Worm (Caenorhabditis elegans) whole organism, L4 larva: ENCODE measurements around the gene K11G12.6.

Source experiments
- F10B5.3 ChIP-seq: sonication (generic microtip); optimal IDR thresholded peaks from 2 replicates; lab custom pipeline; 2016; ENCODE audit warnings: mild to moderate bottlenecking, missing genetic modification characterization, missing compliant biosample characterization
- F44E2.7 ChIP-seq: fragments of 200-800 bp; sonication (Bioruptor generic); IDR thresholded peaks from 2 replicates; pipeline ENCODE4 v2.1.2; 2022; ENCODE audit warnings: missing genetic modification characterization, missing compliant biosample characterization
- F49E8.2 ChIP-seq: sonication (generic microtip); optimal IDR thresholded peaks from 2 replicates; lab custom pipeline; 2016; ENCODE audit warnings: missing compliant biosample characterization, mild to moderate bottlenecking, missing genetic modification characterization, borderline replicate concordance
- T26A8.4 ChIP-seq: fragments of 200-800 bp; sonication (Bioruptor generic); IDR thresholded peaks from 2 replicates; pipeline ENCODE4 v1.3.6; 2022; ENCODE audit warnings: missing genetic modification characterization, missing compliant biosample characterization
- Y48G9A.11 ChIP-seq: fragments of 200-800 bp; sonication (Bioruptor generic); IDR thresholded peaks from 2 replicates; pipeline ENCODE4 v1.3.6; 2022; ENCODE audit warnings: missing genetic modification reagents, missing genetic modification characterization, missing compliant biosample characterization
- ama-1 ChIP-seq: fragments of 150-350 bp; optimal IDR thresholded peaks from 2 replicates; lab custom pipeline; 2014; ENCODE audit warnings: inconsistent platforms, mixed read lengths
- attf-4 ChIP-seq: sonication (generic microtip); optimal IDR thresholded peaks from 3 replicates; lab custom pipeline; 2017; ENCODE audit warnings: missing biosample characterization, missing genetic modification characterization
- ces-1 ChIP-seq: fragments of 150-350 bp; sonication (generic microtip); optimal IDR thresholded peaks from 4 replicates; lab custom pipeline; 2014; ENCODE audit warnings: missing biosample characterization, missing genetic modification reagents, missing genetic modification characterization
- ctbp-1 ChIP-seq: fragments of 200-800 bp; sonication (Bioruptor generic); IDR thresholded peaks from 2 replicates; pipeline ENCODE4 v1.3.6; 2022; ENCODE audit warnings: missing genetic modification reagents, missing genetic modification characterization, missing compliant biosample characterization
- daf-16 ChIP-seq, 3 experiments: sonication (generic microtip); optimal IDR thresholded peaks; 2 replicates each; lab custom pipeline; 2016 to 2017; ENCODE audit warnings: missing genetic modification characterization in 3 of 3, missing genetic modification reagents in 3 of 3, mild to moderate bottlenecking in 2 of 3, missing compliant biosample characterization in 2 of 3, missing biosample characterization in 1 of 3, moderate library complexity in 1 of 3
- daf-19 ChIP-seq: fragments of 200-800 bp; sonication (Bioruptor generic); conservative IDR thresholded peaks from 2 replicates; pipeline ENCODE4 v1.3.6; 2022; ENCODE audit warnings: missing genetic modification characterization, missing compliant biosample characterization
- daf-8 ChIP-seq: fragments of 200-800 bp; sonication (Bioruptor generic); IDR thresholded peaks from 2 replicates; pipeline ENCODE4 v1.3.6; 2022; ENCODE audit warnings: missing genetic modification characterization, missing compliant biosample characterization
- dmd-8 ChIP-seq: fragments of 200-800 bp; sonication (Bioruptor generic); IDR thresholded peaks from 2 replicates; pipeline ENCODE4 v1.3.6; 2022; ENCODE audit warnings: missing genetic modification characterization, missing compliant biosample characterization
- dmd-9 ChIP-seq: fragments of 200-800 bp; sonication (Bioruptor generic); IDR thresholded peaks from 2 replicates; pipeline ENCODE4 v1.3.6; 2022; ENCODE audit warnings: missing genetic modification reagents, missing genetic modification characterization, missing compliant biosample characterization
- dve-1 ChIP-seq: sonication (generic microtip); optimal IDR thresholded peaks from 2 replicates; lab custom pipeline; 2017; ENCODE audit warnings: antibody characterized with exemption, mild to moderate bottlenecking, missing genetic modification characterization, missing compliant biosample characterization; ENCODE audit not compliant: insufficient read depth
- egl-27 ChIP-seq: sonication (generic microtip); optimal IDR thresholded peaks from 3 replicates; lab custom pipeline; 2017; ENCODE audit warnings: missing biosample characterization, missing genetic modification reagents, missing genetic modification characterization
- gei-8 ChIP-seq: fragments of 200-800 bp; sonication (Bioruptor generic); optimal IDR thresholded peaks from 2 replicates; lab custom pipeline; 2018; ENCODE audit warnings: mild to moderate bottlenecking, missing genetic modification characterization, missing compliant biosample characterization
- hlh-11 ChIP-seq: fragments of 200-800 bp; sonication (Bioruptor generic); optimal IDR thresholded peaks from 2 replicates; lab custom pipeline; 2018; ENCODE audit warnings: mild to moderate bottlenecking, missing genetic modification characterization, missing compliant biosample characterization
- lin-1 ChIP-seq: fragments of 200-800 bp; sonication (Bioruptor generic); IDR thresholded peaks from 2 replicates; pipeline ENCODE4 v1.3.6; 2022; ENCODE audit warnings: missing genetic modification reagents, missing genetic modification characterization, missing compliant biosample characterization
- lin-29 ChIP-seq: fragments of 200-800 bp; sonication (Bioruptor generic); IDR thresholded peaks from 2 replicates; pipeline ENCODE4 v1.3.6; 2022; ENCODE audit warnings: missing genetic modification reagents, missing genetic modification characterization, missing compliant biosample characterization
- lin-39 ChIP-seq: fragments of 150-350 bp; optimal IDR thresholded peaks from 2 replicates; lab custom pipeline; 2014; ENCODE audit warnings: missing biosample characterization, missing genetic modification reagents, missing genetic modification characterization
- lir-3 ChIP-seq: sonication (generic microtip); optimal IDR thresholded peaks from 2 replicates; lab custom pipeline; 2016; ENCODE audit warnings: mild to moderate bottlenecking, missing genetic modification characterization, missing compliant biosample characterization
- madf-5 ChIP-seq, 2 experiments: fragments of 200-800 bp; sonication (Bioruptor generic); IDR thresholded peaks; 2 replicates each; pipeline ENCODE4 v1.3.6; 2022; ENCODE audit warnings: missing compliant biosample characterization in 2 of 2, missing genetic modification characterization in 2 of 2
- madf-9 ChIP-seq: fragments of 200-800 bp; sonication (Bioruptor generic); conservative IDR thresholded peaks from 2 replicates; pipeline ENCODE4 v1.3.6; 2022; ENCODE audit warnings: missing genetic modification reagents, missing genetic modification characterization, missing compliant biosample characterization
- mep-1 ChIP-seq: fragments of 150-350 bp; sonication (generic microtip); optimal IDR thresholded peaks from 3 replicates; lab custom pipeline; 2014; ENCODE audit warnings: missing biosample characterization, missing genetic modification characterization
- mes-2 ChIP-seq: sonication (generic microtip); optimal IDR thresholded peaks from 2 replicates; lab custom pipeline; 2016; ENCODE audit warnings: missing genotype, mild to moderate bottlenecking, missing genetic modification characterization, missing compliant biosample characterization; ENCODE audit not compliant: poor library complexity, severe bottlenecking
- mxl-3 ChIP-seq: fragments of 200-800 bp; sonication (Bioruptor generic); optimal IDR thresholded peaks from 2 replicates; lab custom pipeline; 2018; ENCODE audit warnings: mild to moderate bottlenecking, missing genetic modification characterization, missing compliant biosample characterization
- nhr-10 ChIP-seq: fragments of 150-350 bp; optimal IDR thresholded peaks from 2 replicates; lab custom pipeline; 2014; ENCODE audit warnings: missing biosample characterization, missing genetic modification characterization
- nhr-11 ChIP-seq: fragments of 150-350 bp; optimal IDR thresholded peaks from 2 replicates; lab custom pipeline; 2014; ENCODE audit warnings: missing biosample characterization, missing genetic modification characterization
- nhr-111 ChIP-seq: fragments of 200-800 bp; sonication (Bioruptor generic); optimal IDR thresholded peaks from 2 replicates; lab custom pipeline; 2018; ENCODE audit warnings: mild to moderate bottlenecking, missing genetic modification characterization, missing compliant biosample characterization
- nhr-237 ChIP-seq: sonication (generic microtip); optimal IDR thresholded peaks from 2 replicates; lab custom pipeline; 2017; ENCODE audit warnings: missing biosample characterization, missing genetic modification characterization
- nhr-28 ChIP-seq: fragments of 150-350 bp; optimal IDR thresholded peaks from 2 replicates; lab custom pipeline; 2014; ENCODE audit warnings: missing biosample characterization, missing genetic modification characterization
- nhr-41 ChIP-seq: fragments of 200-800 bp; sonication (Bioruptor generic); IDR thresholded peaks from 2 replicates; pipeline ENCODE4 v1.3.6; 2022; ENCODE audit warnings: missing genetic modification reagents, missing genetic modification characterization, missing compliant biosample characterization
- nhr-77 ChIP-seq: fragments of 150-350 bp; optimal IDR thresholded peaks from 2 replicates; lab custom pipeline; 2014; ENCODE audit warnings: missing biosample characterization, missing genetic modification characterization
- pqm-1 ChIP-seq: sonication (generic microtip); optimal IDR thresholded peaks from 2 replicates; lab custom pipeline; 2017; ENCODE audit warnings: missing biosample characterization, missing genetic modification characterization
- rbr-2 ChIP-seq: sonication (generic microtip); optimal IDR thresholded peaks from 2 replicates; lab custom pipeline; 2016; ENCODE audit warnings: missing genotype, missing genetic modification characterization, missing compliant biosample characterization
- sdz-12 ChIP-seq: fragments of 200-800 bp; sonication (Bioruptor generic); optimal IDR thresholded peaks from 2 replicates; lab custom pipeline; 2018; ENCODE audit warnings: mild to moderate bottlenecking, missing genetic modification characterization, missing compliant biosample characterization
- skn-1 ChIP-seq: fragments of 150-350 bp; optimal IDR thresholded peaks from 2 replicates; lab custom pipeline; 2014; ENCODE audit warnings: missing biosample characterization, missing genetic modification characterization
- snpc-1.2 ChIP-seq: fragments of 200-800 bp; sonication (Bioruptor generic); IDR thresholded peaks from 2 replicates; pipeline ENCODE4 v1.3.6; 2022; ENCODE audit warnings: missing genetic modification reagents, missing genetic modification characterization, missing compliant biosample characterization
- snpc-4 ChIP-seq: fragments of 150-350 bp; optimal IDR thresholded peaks from 2 replicates; lab custom pipeline; 2014; ENCODE audit warnings: missing biosample characterization, missing genetic modification characterization
- unc-130 ChIP-seq: sonication (generic microtip); optimal IDR thresholded peaks from 2 replicates; lab custom pipeline; 2016; ENCODE audit warnings: missing genetic modification reagents, missing genetic modification characterization, missing compliant biosample characterization
- unc-62 ChIP-seq, 3 experiments: fragments of 150-350 bp in 1 of 3; sonication (generic microtip); optimal IDR thresholded peaks in 2 of 3; peaks in 1 of 3; 1 replicate in 1 of 3; 2 replicates in 2 of 3; lab custom pipeline; 2014 to 2017; ENCODE audit warnings: missing biosample characterization in 3 of 3, missing genetic modification characterization in 3 of 3, missing genetic modification reagents in 3 of 3, missing genotype in 1 of 3
- zag-1 ChIP-seq: fragments of 150-350 bp; optimal IDR thresholded peaks from 2 replicates; lab custom pipeline; 2014; ENCODE audit warnings: missing biosample characterization, missing genetic modification characterization
- zip-11 ChIP-seq: fragments of 200-800 bp; sonication (Bioruptor generic); IDR thresholded peaks from 2 replicates; pipeline ENCODE4 v1.3.6; 2022; ENCODE audit warnings: missing genetic modification characterization, missing compliant biosample characterization
- ztf-7 ChIP-seq: fragments of 150-350 bp; optimal IDR thresholded peaks from 2 replicates; lab custom pipeline; 2014; ENCODE audit warnings: missing biosample characterization, missing genetic modification characterization

Gene K11G12.6

DNA sequence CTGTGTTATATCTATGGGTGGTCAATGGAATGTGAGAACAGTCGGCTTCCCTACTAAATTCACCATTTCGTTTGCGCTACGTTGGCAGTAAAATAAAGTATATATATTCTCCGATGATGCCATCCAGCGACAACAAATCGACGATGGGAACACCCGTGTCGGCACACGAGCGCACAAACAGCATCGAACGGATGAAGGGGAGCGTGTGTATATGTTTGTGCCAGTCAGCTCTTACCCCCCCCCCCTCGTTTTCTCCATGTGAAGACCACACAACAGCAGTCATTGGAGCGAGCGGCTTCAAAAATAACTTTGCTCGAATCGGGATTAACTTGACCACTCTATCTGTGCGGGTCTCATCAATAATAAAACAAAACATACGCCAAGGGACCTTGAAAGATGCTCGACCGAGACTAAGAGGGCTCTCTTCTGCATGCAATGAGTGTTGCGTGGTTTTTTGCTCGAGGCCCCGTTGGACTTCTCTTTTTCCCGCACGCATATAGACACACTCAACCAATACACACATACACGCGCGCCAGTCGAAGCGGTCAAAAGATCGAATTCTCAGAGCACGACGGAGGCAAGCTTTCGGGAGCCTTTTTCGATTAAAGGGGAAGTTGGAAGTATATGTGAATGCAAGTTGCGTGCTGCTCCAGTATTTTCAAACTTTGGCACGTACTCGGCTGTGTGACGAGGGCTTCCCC lies 11.0 kb upstream of the K11G12.6 start (continued):
- TF ChIP-seq dve-1 (no peak), dmd-9 (GFP tag; lab: Robert Waterston, UW) (no peak), madf-5 (GFP tag; IDR thresholded peaks at IDR 0.05; lab: Robert Waterston, UW) (no peak), daf-19 (GFP tag; lab: Robert Waterston, UW) (no peak), mes-2 (peak; percentile 1), nhr-28 (tag; lab: Kevin White, UChicago) (no peak), nhr-111 (GFP tag; lab: Kevin White, UChicago) (no peak), attf-4 (no peak), nhr-10 (tag; lab: Kevin White, UChicago) (no peak), mep-1 (peak; percentile 15), ztf-7 (tag; lab: Kevin White, UChicago) (no peak), ctbp-1 (GFP tag; lab: Robert Waterston, UW) (0 out of 2 replicates have a peak, but pooled peaks have one; percentile 21), lin-39 (tag; lab: Kevin White, UChicago) (no peak), sdz-12 (GFP tag; lab: Kevin White, UChicago) (peak; percentile 58), daf-16 (GFP tag; optimal IDR thresholded peaks at IDR 0.05; lab: Kevin White, UChicago) (peak in 1 of 2 experiments; percentile 60), daf-16 (tag; optimal IDR thresholded peaks at IDR 0.05; lab: Kevin White, UChicago) (no peak), rbr-2 (tag; lab: Kevin White, UChicago) (peak; percentile 41), F44E2.7 (GFP tag; lab: Robert Waterston, UW) (no peak), mxl-3 (GFP tag; lab: Kevin White, UChicago) (no peak), lir-3 (tag; lab: Kevin White, UChicago) (no peak), nhr-11 (tag; lab: Kevin White, UChicago) (no peak), zip-11 (GFP tag; lab: Robert Waterston, UW) (no peak), daf-8 (GFP tag; lab: Robert Waterston, UW) (no peak)

- TF ChIP-seq unc-130 (GFP tag; lab: Kevin White, UChicago) (no peak), F44E2.7 (GFP tag; lab: Robert Waterston, UW) (no peak), mep-1 (no peak), madf-9 (GFP tag; lab: Robert Waterston, UW) (no peak), gei-8 (GFP tag; lab: Kevin White, UChicago) (no peak), daf-19 (GFP tag; lab: Robert Waterston, UW) (no peak), nhr-11 (tag; lab: Kevin White, UChicago) (peak; percentile 34), lin-29 (no peak), hlh-11 (peak; percentile 71), snpc-4 (no peak), snpc-1.2 (no peak), Y48G9A.11 (no peak), egl-27 (tag; lab: Kevin White, UChicago) (no peak), unc-62 (GFP tag; optimal IDR thresholded peaks at IDR 0.05 in 1 of 2; lab: Kevin White, UChicago) (peak in 1 of 2 experiments; percentile 94), unc-62 (tag; optimal IDR thresholded peaks at IDR 0.05; lab: Kevin White, UChicago) (no peak), ctbp-1 (GFP tag; lab: Robert Waterston, UW) (0 out of 2 replicates have a peak, but pooled peaks have one; percentile 49), daf-16 (GFP tag; optimal IDR thresholded peaks at IDR 0.05; lab: Kevin White, UChicago) (no peak), daf-16 (tag; optimal IDR thresholded peaks at IDR 0.05; lab: Kevin White, UChicago) (peak; percentile 56), F10B5.3 (no peak), mes-2 (no peak), dmd-8 (GFP tag; lab: Robert Waterston, UW) (no peak), ama-1 (no peak), nhr-77 (tag; lab: Kevin White, UChicago) (no peak), nhr-41 (GFP tag; lab: Robert Waterston, UW) (no peak), nhr-237 (tag; lab: Kevin White, UChicago) (no peak), T26A8.4 (GFP tag; lab: Robert Waterston, UW) (no peak), lin-1 (no peak), skn-1 (tag; lab: Kevin White, UChicago) (no peak), zag-1 (tag; lab: Kevin White, UChicago) (no peak), ces-1 (GFP tag; lab: Kevin White, UChicago) (no peak), F49E8.2 (tag; lab: Kevin White, UChicago) (no peak), pqm-1 (tag; lab: Kevin White, UChicago) (peak; percentile 4)
Measured at ce11 chrX:6739034-6740008, 9.9 kb upstream of the K11G12.6 start.
